Fruit fly (Drosophila melanogaster): ENCODE measurements around the gene Abl.

Gene Abl

DNA sequence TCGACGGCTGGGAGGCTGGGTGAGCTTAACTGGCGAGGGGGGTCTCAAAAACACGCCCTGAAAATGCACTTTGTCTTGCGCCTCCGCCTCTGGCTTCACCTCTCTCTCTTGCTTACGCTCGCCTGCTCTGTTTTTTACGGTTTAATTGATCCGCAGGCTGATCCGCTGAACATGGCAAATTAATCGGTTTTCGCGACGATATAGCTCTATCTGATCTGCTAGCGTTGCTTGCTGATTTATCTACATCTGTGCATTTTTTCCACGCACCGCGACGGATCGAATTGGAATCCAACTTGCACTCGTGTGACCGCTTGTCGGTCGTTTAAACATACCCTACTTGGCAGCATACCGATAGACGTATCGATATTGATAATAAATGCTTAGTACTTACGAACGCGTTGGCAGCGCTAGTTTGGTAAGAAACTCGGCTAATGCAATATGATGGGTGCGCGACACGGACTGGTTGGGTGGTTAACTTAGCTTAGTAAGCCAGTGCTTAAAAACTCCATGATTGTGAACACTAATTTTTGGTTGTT is at the start of gene Abl:
Abl (minus strand) TSS at position 305 of the 536 bp plus-strand sequence.
- no peak for TF ChIP-seq Hr78 (GFP tag; optimal IDR thresholded peaks at IDR 0.05)
- no peak for TF ChIP-seq GATAd (GFP tag; optimal IDR thresholded peaks at IDR 0.05)
- TF ChIP-seq N (GFP tag; optimal IDR thresholded peaks at IDR 0.05), result no peak
- no peak for TF ChIP-seq CG32264 (GFP tag; optimal IDR thresholded peaks at IDR 0.05)
- no peak for TF ChIP-seq Abd-B (GFP tag; optimal IDR thresholded peaks at IDR 0.05)
- peak; percentile 22 for TF ChIP-seq brk (GFP tag; optimal IDR thresholded peaks at IDR 0.05)
- TF ChIP-seq Mio (GFP tag; optimal IDR thresholded peaks at IDR 0.05), result peak; percentile 30
- peak; percentile 28 for TF ChIP-seq woc (GFP tag; optimal IDR thresholded peaks at IDR 0.05)
- TF ChIP-seq Dif (GFP tag; optimal IDR thresholded peaks at IDR 0.05; ENCODE audit: partially characterized antibody), result no peak
- TF ChIP-seq ey (GFP tag; optimal IDR thresholded peaks at IDR 0.05), result peak; percentile 53
- no peak for TF ChIP-seq pan (optimal IDR thresholded peaks at IDR 0.05)
- TF ChIP-seq h (GFP tag; optimal IDR thresholded peaks at IDR 0.05), result peak; percentile 86
- no peak for TF ChIP-seq sage (GFP tag; optimal IDR thresholded peaks at IDR 0.05)
- peak; percentile 1 for TF ChIP-seq dsf (GFP tag; optimal IDR thresholded peaks at IDR 0.05; ENCODE audit: borderline replicate concordance)
- no peak for TF ChIP-seq Dfd (GFP tag; optimal IDR thresholded peaks at IDR 0.05)
- peak; percentile 40 for TF ChIP-seq Myc (optimal IDR thresholded peaks at IDR 0.05)
- TF ChIP-seq Rel (GFP tag; optimal IDR thresholded peaks at IDR 0.05), result no peak
- TF ChIP-seq Rel (tag; optimal IDR thresholded peaks at IDR 0.05), result peak; percentile 51
- TF ChIP-seq foxo (GFP tag; optimal IDR thresholded peaks at IDR 0.05), result peak in 1 of 2 experiments; percentile 78
- peak in 1 of 2 experiments; percentile 51 for TF ChIP-seq dl (GFP tag; optimal IDR thresholded peaks at IDR 0.05; ENCODE audit: insufficient read depth in 1 of 2, partially characterized antibody in 2 of 2)
- no peak for TF ChIP-seq CrebA (GFP tag; optimal IDR thresholded peaks at IDR 0.05; ENCODE audit: borderline replicate concordance)
- peak; percentile 60 for TF ChIP-seq Sp1 (GFP tag; optimal IDR thresholded peaks at IDR 0.05)
- peak; percentile 80 for TF ChIP-seq rgr (GFP tag; optimal IDR thresholded peaks at IDR 0.05)
- TF ChIP-seq lola (GFP tag; optimal IDR thresholded peaks at IDR 0.05), result no peak
- peak; percentile 93 for TF ChIP-seq Hnf4 (GFP tag; optimal IDR thresholded peaks at IDR 0.05)
- peak; percentile 78 for TF ChIP-seq Hr83 (GFP tag; optimal IDR thresholded peaks at IDR 0.05; ENCODE audit: poor library complexity, severe bottlenecking)
- peak; percentile 59 for TF ChIP-seq br (GFP tag; optimal IDR thresholded peaks at IDR 0.05)
- TF ChIP-seq sv (GFP tag; optimal IDR thresholded peaks at IDR 0.05), result peak; percentile 27
- peak; percentile 39 for TF ChIP-seq psq (GFP tag; optimal IDR thresholded peaks at IDR 0.05)
- TF ChIP-seq usp (GFP tag; optimal IDR thresholded peaks at IDR 0.05), result no peak
- TF ChIP-seq CG9705 (GFP tag; optimal IDR thresholded peaks at IDR 0.05), result peak; percentile 51
- peak; percentile 46 for TF ChIP-seq HLH106 (tag; optimal IDR thresholded peaks at IDR 0.05)
- peak; percentile 18 for TF ChIP-seq jim (GFP tag; optimal IDR thresholded peaks at IDR 0.05)
- peak; percentile 72 for TF ChIP-seq fru (GFP tag; optimal IDR thresholded peaks at IDR 0.05)
- TF ChIP-seq Jra (GFP tag; optimal IDR thresholded peaks at IDR 0.05), result peak; percentile 86
- peak; percentile 60 for TF ChIP-seq tai (GFP tag; optimal IDR thresholded peaks at IDR 0.05)
- peak; percentile 24 for TF ChIP-seq dmrt93B (GFP tag; optimal IDR thresholded peaks at IDR 0.05)
- no peak for TF ChIP-seq Vsx2 (GFP tag; optimal IDR thresholded peaks at IDR 0.05; ENCODE audit: partially characterized antibody)
- peak; percentile 58 for TF ChIP-seq OdsH (GFP tag; optimal IDR thresholded peaks at IDR 0.05)

dm6 chr3L:16697069-16697468 is 49.4 kb upstream of the Abl start:
- no peak for TF ChIP-seq Myc (optimal IDR thresholded peaks at IDR 0.05)
- TF ChIP-seq foxo (GFP tag; optimal IDR thresholded peaks at IDR 0.05), result peak in 1 of 2 experiments; percentile 41
- TF ChIP-seq ey (GFP tag; optimal IDR thresholded peaks at IDR 0.05), result no peak
- TF ChIP-seq OdsH (GFP tag; optimal IDR thresholded peaks at IDR 0.05), result peak; percentile 27
- no peak for TF ChIP-seq usp (GFP tag; optimal IDR thresholded peaks at IDR 0.05)
- no peak for TF ChIP-seq jim (GFP tag; optimal IDR thresholded peaks at IDR 0.05)
- peak; percentile 56 for TF ChIP-seq HLH106 (tag; optimal IDR thresholded peaks at IDR 0.05)
- no peak for TF ChIP-seq pan (optimal IDR thresholded peaks at IDR 0.05)
- no peak for TF ChIP-seq fru (GFP tag; optimal IDR thresholded peaks at IDR 0.05)
- TF ChIP-seq Dfd (GFP tag; optimal IDR thresholded peaks at IDR 0.05), result no peak
- peak; percentile 39 for TF ChIP-seq psq (GFP tag; optimal IDR thresholded peaks at IDR 0.05)
- no peak for TF ChIP-seq CG32264 (GFP tag; optimal IDR thresholded peaks at IDR 0.05)
- peak; percentile 37 for TF ChIP-seq Sp1 (GFP tag; optimal IDR thresholded peaks at IDR 0.05)
- TF ChIP-seq N (GFP tag; optimal IDR thresholded peaks at IDR 0.05), result no peak
- no peak for TF ChIP-seq Mio (GFP tag; optimal IDR thresholded peaks at IDR 0.05)
- TF ChIP-seq dl (GFP tag; optimal IDR thresholded peaks at IDR 0.05; ENCODE audit: insufficient read depth in 1 of 2, partially characterized antibody in 2 of 2), result no peak
- no peak for TF ChIP-seq sv (GFP tag; optimal IDR thresholded peaks at IDR 0.05)
- TF ChIP-seq Hr78 (GFP tag; optimal IDR thresholded peaks at IDR 0.05), result no peak
- no peak for TF ChIP-seq Rel (GFP tag; optimal IDR thresholded peaks at IDR 0.05)
- no peak for TF ChIP-seq Rel (tag; optimal IDR thresholded peaks at IDR 0.05)
- TF ChIP-seq CrebA (GFP tag; optimal IDR thresholded peaks at IDR 0.05; ENCODE audit: borderline replicate concordance), result no peak
- no peak for TF ChIP-seq dsf (GFP tag; optimal IDR thresholded peaks at IDR 0.05; ENCODE audit: borderline replicate concordance)
- TF ChIP-seq h (GFP tag; optimal IDR thresholded peaks at IDR 0.05), result peak; percentile 33
- no peak for TF ChIP-seq dmrt93B (GFP tag; optimal IDR thresholded peaks at IDR 0.05)
- TF ChIP-seq rgr (GFP tag; optimal IDR thresholded peaks at IDR 0.05), result peak; percentile 28
- peak; percentile 10 for TF ChIP-seq brk (GFP tag; optimal IDR thresholded peaks at IDR 0.05)
- TF ChIP-seq Hnf4 (GFP tag; optimal IDR thresholded peaks at IDR 0.05), result no peak

All from whole organism, wandering third instar larva.